Worm (Caenorhabditis elegans) whole organism, young adult: Measurements from ENCODE around the gene twk-42.

Experiments used
- F52B5.7 ChIP-seq: sonication (generic microtip); optimal IDR thresholded peaks from 2 replicates; lab custom pipeline; 2016; ENCODE audit warnings: mild to moderate bottlenecking, missing genetic modification characterization, missing compliant biosample characterization
- aptf-3 ChIP-seq: fragments of 200-800 bp; sonication (Bioruptor generic); IDR thresholded peaks from 2 replicates; pipeline ENCODE4 v1.3.6; 2022; ENCODE audit warnings: missing genetic modification characterization, missing compliant biosample characterization
- ceh-58 ChIP-seq: fragments of 200-800 bp; sonication (Bioruptor generic); IDR thresholded peaks from 2 replicates; pipeline ENCODE4 v1.3.6; 2022; ENCODE audit warnings: missing genetic modification characterization, missing compliant biosample characterization
- dpl-1 ChIP-seq: fragments of 150-350 bp; optimal IDR thresholded peaks from 2 replicates; lab custom pipeline; 2014; ENCODE audit warnings: missing biosample characterization, missing genetic modification reagents, missing genetic modification characterization
- egrh-3 ChIP-seq: fragments of 200-800 bp; sonication (Bioruptor generic); IDR thresholded peaks from 2 replicates; pipeline ENCODE4 v1.3.6; 2022; ENCODE audit warnings: missing genetic modification reagents, missing genetic modification characterization, missing compliant biosample characterization
- nfya-1 ChIP-seq: sonication (generic microtip); optimal IDR thresholded peaks from 2 replicates; lab custom pipeline; 2017; ENCODE audit warnings: antibody characterized with exemption, missing compliant biosample characterization, missing genetic modification characterization, borderline replicate concordance; ENCODE audit not compliant: insufficient read depth

ce11 chrV:17721709-17722108 is 10.7 kb downstream of the twk-42 start:
- no peak for TF ChIP-seq nfya-1 (tag; lab: Kevin White, UChicago)
- no peak for TF ChIP-seq ceh-58
- TF ChIP-seq dpl-1 (GFP tag; lab: Kevin White, UChicago), result no peak
- no peak for TF ChIP-seq egrh-3 (GFP tag; lab: Robert Waterston, UW)
- no peak for TF ChIP-seq F52B5.7 (tag; lab: Kevin White, UChicago)
- TF ChIP-seq aptf-3 (GFP tag; lab: Robert Waterston, UW), result no peak
